Fruit fly (Drosophila melanogaster): Measurements from ENCODE around the gene CG33771.
"Not testable (repeated sequence)": the region's sequence is repeated elsewhere in the genome, so short reads cannot be mapped to it uniquely, and the experiment has no call there.

DNA sequence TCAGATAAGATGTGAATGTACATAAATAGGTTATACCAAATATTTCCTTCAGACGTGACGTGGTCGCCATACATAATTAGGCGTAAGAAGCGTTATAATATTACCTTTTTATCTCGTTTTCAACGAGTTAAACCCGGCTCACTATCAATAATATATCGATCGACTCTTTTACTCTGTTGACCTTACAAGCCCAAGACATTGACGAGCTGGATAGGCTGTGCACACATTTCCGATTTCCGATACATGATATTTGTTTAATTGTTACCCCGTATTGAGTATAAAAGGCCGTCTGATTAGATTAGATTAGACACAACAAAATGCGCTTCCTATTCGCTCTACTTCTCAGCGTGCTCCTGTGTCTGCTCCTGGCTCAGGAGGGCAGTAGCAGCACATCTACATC lies 47.7 kb downstream of the CG33771 start, which contains the start of gene CG32453:
- TF ChIP-seq h, GATAd, br, Sp1 (GFP tag; optimal IDR thresholded peaks at IDR 0.05): not testable (repeated sequence)
